Worm (Caenorhabditis elegans): Measurements from ENCODE around the gene abt-1.

DNA sequence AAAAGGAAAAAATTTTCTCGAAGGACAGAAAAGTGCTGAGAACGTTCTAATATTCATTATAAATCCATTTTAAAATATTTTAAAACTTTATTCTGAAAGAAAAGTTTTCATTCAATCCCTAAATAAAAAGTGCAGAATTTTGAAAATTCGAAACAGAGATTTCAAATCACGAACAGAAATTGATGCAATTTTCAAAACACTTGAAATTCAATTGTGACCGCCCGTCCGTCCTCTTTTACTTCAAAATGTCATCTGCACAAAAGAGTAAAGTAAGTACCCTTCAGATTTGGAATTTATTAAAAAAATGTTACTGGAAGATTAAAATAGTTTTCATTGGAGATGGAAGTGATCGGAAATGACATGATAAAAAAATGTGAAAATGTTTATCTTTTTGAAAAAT lies 26.2 kb downstream of the abt-1 start:
- TF ChIP-seq efl-3 (GFP tag; optimal IDR thresholded peaks at IDR 0.05) (no peak), nhr-19 (GFP tag; conservative IDR thresholded peaks at IDR 0.05) (no peak), unc-62 (GFP tag; optimal IDR thresholded peaks at IDR 0.05) (no peak)
